Fruit fly (Drosophila melanogaster): ENCODE data around the gene CG3106.

The CG3106 gene

dm6 chrX:9652006-9652405 lies 10.7 kb downstream of the CG3106 start (continued):
- TF ChIP-seq Spps (tag; optimal IDR thresholded peaks at IDR 0.05) (no peak), Dad (GFP tag; optimal IDR thresholded peaks at IDR 0.05) (no peak), nmo (GFP tag; optimal IDR thresholded peaks at IDR 0.05) (peak; percentile 70), wek (GFP tag; optimal IDR thresholded peaks at IDR 0.05) (no peak), bcd (GFP tag; optimal IDR thresholded peaks at IDR 0.05) (peak; percentile 57), CG31441 (GFP tag; IDR thresholded peaks at IDR 0.05) (peak; percentile 70), CG3281 (GFP tag; optimal IDR thresholded peaks at IDR 0.05) (no peak), CG15514 (GFP tag; optimal IDR thresholded peaks at IDR 0.05) (no peak), CG15601 (tag; optimal IDR thresholded peaks at IDR 0.05) (peak; percentile 44), dm (GFP tag; optimal IDR thresholded peaks at IDR 0.05) (no peak), lov (optimal IDR thresholded peaks at IDR 0.05) (no peak), lov (GFP tag; IDR thresholded peaks at IDR 0.05) (no peak), Neu2 (GFP tag; optimal IDR thresholded peaks at IDR 0.05; ENCODE audit: borderline replicate concordance) (no peak), PHDP (tag; optimal IDR thresholded peaks at IDR 0.05) (peak; percentile 52), ash1 (GFP tag; optimal IDR thresholded peaks at IDR 0.05) (no peak), bbx (GFP tag; IDR thresholded peaks at IDR 0.05; ENCODE audit: partially characterized antibody) (no peak), ttk (GFP tag; IDR thresholded peaks at IDR 0.05) (peak; percentile 73), CG34376 (GFP tag; optimal IDR thresholded peaks at IDR 0.05) (no peak), sqz (GFP tag; optimal IDR thresholded peaks at IDR 0.05) (peak; percentile 4), Trl (optimal IDR thresholded peaks at IDR 0.05) (no peak), Trl (GFP tag; optimal IDR thresholded peaks at IDR 0.05) (no peak), zen (tag; optimal IDR thresholded peaks at IDR 0.05) (no peak), sd (tag; optimal IDR thresholded peaks at IDR 0.05) (no peak), gsb-n (tag; optimal IDR thresholded peaks at IDR 0.05) (peak; percentile 31), lola (GFP tag; optimal IDR thresholded peaks at IDR 0.05) (peak in 1 of 3 experiments; percentile 27), dmrt99B (tag; optimal IDR thresholded peaks at IDR 0.05) (peak; percentile 80), bab2 (GFP tag; optimal IDR thresholded peaks at IDR 0.05) (no peak), eyg (GFP tag; optimal IDR thresholded peaks at IDR 0.05) (no peak), MTF-1 (GFP tag; optimal IDR thresholded peaks at IDR 0.05; ENCODE audit: borderline replicate concordance) (no peak), crc (GFP tag; optimal IDR thresholded peaks at IDR 0.05) (no peak), Blimp-1 (GFP tag; optimal IDR thresholded peaks at IDR 0.05) (peak; percentile 82), ci (GFP tag; IDR thresholded peaks at IDR 0.05) (peak; percentile 87), CG15479 (GFP tag; optimal IDR thresholded peaks at IDR 0.05) (no peak), ssp (GFP tag; IDR thresholded peaks at IDR 0.05) (no peak), CG11696 (GFP tag; IDR thresholded peaks at IDR 0.05) (no peak), CG16813 (GFP tag; IDR thresholded peaks at IDR 0.05; ENCODE audit: partially characterized antibody) (no peak), Atf6 (GFP tag; IDR thresholded peaks at IDR 0.05) (no peak), fd64A (GFP tag; optimal IDR thresholded peaks at IDR 0.05) (peak; percentile 32), CG4360 (GFP tag; IDR thresholded peaks at IDR 0.05) (peak; percentile 14; the same call in 1 of the 2 replicates), Bdp1 (GFP tag; optimal IDR thresholded peaks at IDR 0.05) (no peak), chif (GFP tag; optimal IDR thresholded peaks at IDR 0.05) (peak in 1 of 2 experiments; percentile 1), gcm (GFP tag; optimal IDR thresholded peaks at IDR 0.05) (no peak), NC2α (GFP tag; optimal IDR thresholded peaks at IDR 0.05) (no peak), ara (GFP tag; IDR thresholded peaks at IDR 0.05) (no peak; the same call in 1 of the 2 replicates), Doc2 (GFP tag; IDR thresholded peaks at IDR 0.05) (no peak), fu2 (GFP tag; optimal IDR thresholded peaks at IDR 0.05) (no peak), Meics (GFP tag; optimal IDR thresholded peaks at IDR 0.05) (peak; percentile 24), Atf3 (GFP tag; optimal IDR thresholded peaks at IDR 0.05) (no peak), CG12071 (GFP tag; optimal IDR thresholded peaks at IDR 0.05) (peak; percentile 52), slp2 (GFP tag; optimal IDR thresholded peaks at IDR 0.05) (no peak), Chrac-16 (GFP tag; optimal IDR thresholded peaks at IDR 0.05) (peak; percentile 40)
